Worm (Caenorhabditis elegans) whole organism, L4/young adult: ENCODE results near the gene cyp-35B3.

Source experiments
- W03F9.2 ChIP-seq: fragments of 150-350 bp; optimal IDR thresholded peaks from 2 replicates; lab custom pipeline; 2014; ENCODE audit warnings: missing biosample characterization, missing genetic modification characterization
- dao-5 ChIP-seq: sonication (generic microtip); optimal IDR thresholded peaks from 2 replicates; lab custom pipeline; 2016; ENCODE audit warnings: missing genotype, missing genetic modification characterization, moderate library complexity, missing compliant biosample characterization
- him-1 ChIP-seq: sonication (generic microtip); optimal IDR thresholded peaks from 2 replicates; lab custom pipeline; 2016; ENCODE audit warnings: missing genotype, missing genetic modification reagents, missing genetic modification characterization, missing compliant biosample characterization

ce11 chrV:3987616-3988015, 42.5 kb downstream of the cyp-35B3 start, which contains the start of gene nlp-28:
- TF ChIP-seq W03F9.2 (tag; lab: Kevin White, UChicago) (no peak), him-1 (tag; lab: Kevin White, UChicago) (no peak), dao-5 (tag; lab: Kevin White, UChicago) (no peak)
